Worm (Caenorhabditis elegans) whole organism, L4 larva: ENCODE results near the gene mrps-2.

Source experiments
- F26F4.8 ChIP-seq: fragments of 200-800 bp; sonication (Bioruptor generic); conservative IDR thresholded peaks from 2 replicates; pipeline ENCODE4 v1.3.6; 2022; ENCODE audit warnings: missing genetic modification characterization, missing compliant biosample characterization
- ces-1 ChIP-seq: fragments of 150-350 bp; sonication (generic microtip); optimal IDR thresholded peaks from 4 replicates; lab custom pipeline; 2014; ENCODE audit warnings: missing biosample characterization, missing genetic modification reagents, missing genetic modification characterization
- daf-16 ChIP-seq, 3 experiments: sonication (generic microtip); optimal IDR thresholded peaks; 2 replicates each; lab custom pipeline; 2016 to 2017; ENCODE audit warnings: missing genetic modification characterization in 3 of 3, missing genetic modification reagents in 3 of 3, mild to moderate bottlenecking in 2 of 3, missing compliant biosample characterization in 2 of 3, missing biosample characterization in 1 of 3, moderate library complexity in 1 of 3
- dpl-1 ChIP-seq: fragments of 150-350 bp; optimal IDR thresholded peaks from 2 replicates; lab custom pipeline; 2014; ENCODE audit warnings: missing biosample characterization, missing genetic modification reagents, missing genetic modification characterization
- dve-1 ChIP-seq: sonication (generic microtip); optimal IDR thresholded peaks from 2 replicates; lab custom pipeline; 2017; ENCODE audit warnings: antibody characterized with exemption, mild to moderate bottlenecking, missing genetic modification characterization, missing compliant biosample characterization; ENCODE audit not compliant: insufficient read depth
- egl-27 ChIP-seq: sonication (generic microtip); optimal IDR thresholded peaks from 3 replicates; lab custom pipeline; 2017; ENCODE audit warnings: missing biosample characterization, missing genetic modification reagents, missing genetic modification characterization
- fkh-10 ChIP-seq: fragments of 150-350 bp; optimal IDR thresholded peaks from 2 replicates; lab custom pipeline; 2014; ENCODE audit warnings: missing biosample characterization, missing genetic modification reagents, missing genetic modification characterization
- lin-39 ChIP-seq: fragments of 150-350 bp; optimal IDR thresholded peaks from 2 replicates; lab custom pipeline; 2014; ENCODE audit warnings: missing biosample characterization, missing genetic modification reagents, missing genetic modification characterization
- nhr-25 ChIP-seq: sonication (generic microtip); optimal IDR thresholded peaks from 2 replicates; lab custom pipeline; 2017; ENCODE audit warnings: missing genetic modification characterization, mild to moderate bottlenecking, missing compliant biosample characterization, antibody characterized with exemption, moderate library complexity, borderline replicate concordance; ENCODE audit not compliant: insufficient read depth
- nhr-28 ChIP-seq: fragments of 150-350 bp; optimal IDR thresholded peaks from 2 replicates; lab custom pipeline; 2014; ENCODE audit warnings: missing biosample characterization, missing genetic modification characterization
- nhr-76 ChIP-seq: fragments of 150-350 bp; optimal IDR thresholded peaks from 2 replicates; lab custom pipeline; 2014; ENCODE audit warnings: missing biosample characterization, missing genetic modification characterization
- unc-39 ChIP-seq: sonication (generic microtip); optimal IDR thresholded peaks from 2 replicates; lab custom pipeline; 2017; ENCODE audit warnings: missing biosample characterization, missing genetic modification characterization
- unc-62 ChIP-seq, 3 experiments: fragments of 150-350 bp in 1 of 3; sonication (generic microtip); optimal IDR thresholded peaks in 2 of 3; peaks in 1 of 3; 1 replicate in 1 of 3; 2 replicates in 2 of 3; lab custom pipeline; 2014 to 2017; ENCODE audit warnings: missing biosample characterization in 3 of 3, missing genetic modification characterization in 3 of 3, missing genetic modification reagents in 3 of 3, missing genotype in 1 of 3

ce11 chrV:8470906-8471305, 5.4 kb downstream of the mrps-2 start, which contains the start of gene gplb-1:
- TF ChIP-seq nhr-76 (no peak), lin-39 (tag; lab: Kevin White, UChicago) (no peak), unc-39 (no peak), unc-62 (GFP tag; optimal IDR thresholded peaks at IDR 0.05 in 1 of 2; lab: Kevin White, UChicago) (no peak), unc-62 (tag; optimal IDR thresholded peaks at IDR 0.05; lab: Kevin White, UChicago) (no peak), nhr-25 (tag; lab: Kevin White, UChicago) (no peak), fkh-10 (GFP tag; lab: Kevin White, UChicago) (no peak), daf-16 (GFP tag; optimal IDR thresholded peaks at IDR 0.05; lab: Kevin White, UChicago) (no peak), daf-16 (tag; optimal IDR thresholded peaks at IDR 0.05; lab: Kevin White, UChicago) (no peak), F26F4.8 (GFP tag; lab: Robert Waterston, UW) (no peak), nhr-28 (tag; lab: Kevin White, UChicago) (no peak), egl-27 (tag; lab: Kevin White, UChicago) (no peak), ces-1 (GFP tag; lab: Kevin White, UChicago) (no peak), dpl-1 (no peak), dve-1 (no peak)
